Fruit fly (Drosophila melanogaster) whole organism, larva: ENCODE measurements around the gene CG10375.
A peak's percentile ranks its signal among the peaks of the same experiment; 100 is the strongest.

Experiments
- noc ChIP-seq: fragments of 200-800 bp; sonication (Bioruptor generic); optimal IDR thresholded peaks from 3 replicates; lab custom pipeline; 2019; ENCODE audit warnings: missing biosample characterization, mild to moderate bottlenecking, missing genetic modification characterization, moderate library complexity

CG10375 gene

DNA sequence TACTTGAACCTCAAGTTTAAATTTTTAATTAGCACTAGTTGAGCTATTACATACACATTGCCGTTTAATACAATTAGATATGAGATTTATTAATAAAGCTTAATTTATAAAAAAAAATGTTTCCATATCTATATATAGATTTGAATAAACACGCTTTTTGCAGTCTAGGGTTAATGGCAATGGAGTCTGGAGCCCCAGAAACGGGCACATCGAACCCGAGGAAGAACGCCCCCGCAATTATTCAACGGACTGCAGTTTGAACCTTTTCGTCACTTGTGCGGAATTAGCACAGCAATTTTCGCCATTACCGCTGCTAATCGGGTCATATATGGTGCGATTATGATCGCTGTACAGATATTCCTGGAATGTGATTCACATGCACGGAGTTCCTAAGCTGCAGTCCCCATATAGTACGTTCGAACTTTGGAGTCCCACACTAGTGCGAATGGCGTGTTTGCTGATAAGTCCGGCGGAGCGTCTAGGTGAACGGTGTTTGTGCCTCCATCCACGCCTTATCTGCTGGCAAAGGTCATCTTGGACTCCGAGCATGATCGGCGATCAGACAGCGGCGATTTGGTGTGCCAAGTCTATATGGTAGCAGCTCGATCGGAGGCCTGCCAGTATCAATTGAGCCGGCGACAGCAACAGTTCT, 3.8 kb upstream of the CG10375 start, which contains the start of gene Lsd-1:
Gene Lsd-1 (plus strand): TSS at position 236 of the 652 bp plus-strand sequence.
- TF ChIP-seq noc (tag; lab: Kevin White, UChicago): peak; percentile 31

dm6 chr3R:23772808-23773207, 5.3 kb downstream of the CG10375 start, which contains the start of gene tst:
tst (minus strand) TSS chr3R:23772859.
- TF ChIP-seq noc (tag; lab: Kevin White, UChicago): peak; percentile 90

- TF ChIP-seq noc (tag; lab: Kevin White, UChicago): peak; percentile 39
These were observed 6.3 kb downstream of the CG10375 start, which contains the start of gene CG10208 for dm6 chr3R:23773610-23774364. CG10208 (minus strand) TSS chr3R:23774127.

DNA sequence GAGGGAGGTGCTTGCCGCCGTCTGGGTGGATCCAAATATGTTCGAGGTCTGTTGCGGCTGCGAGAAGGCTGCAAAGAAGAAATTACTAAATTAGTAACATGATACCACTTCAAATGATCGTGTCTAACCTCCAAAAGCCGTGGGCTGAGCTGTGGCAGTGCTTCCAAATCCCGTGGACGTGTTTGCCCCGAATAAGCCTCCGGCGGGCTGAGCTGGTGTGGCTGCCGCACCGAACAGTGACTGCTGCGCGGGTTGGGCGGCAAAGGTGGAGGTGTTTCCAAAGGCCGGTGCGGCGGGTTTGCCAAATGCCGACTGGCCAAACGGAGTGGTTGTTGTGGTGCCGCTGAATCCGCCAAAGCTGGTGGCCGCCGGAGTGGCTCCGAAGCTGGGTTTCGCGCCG, 13.2 kb downstream of the CG10375 start:
- TF ChIP-seq noc (tag; lab: Kevin White, UChicago): no peak

dm6 chr3R:23781466-23781935, 14.0 kb downstream of the CG10375 start, which contains the start of the genes Nup98-96 and mbc:
Nup98-96 (minus strand) TSS chr3R:23781621.
mbc (plus strand) TSS chr3R:23781765.
- peak; percentile 80 for TF ChIP-seq noc (tag; lab: Kevin White, UChicago)

DNA sequence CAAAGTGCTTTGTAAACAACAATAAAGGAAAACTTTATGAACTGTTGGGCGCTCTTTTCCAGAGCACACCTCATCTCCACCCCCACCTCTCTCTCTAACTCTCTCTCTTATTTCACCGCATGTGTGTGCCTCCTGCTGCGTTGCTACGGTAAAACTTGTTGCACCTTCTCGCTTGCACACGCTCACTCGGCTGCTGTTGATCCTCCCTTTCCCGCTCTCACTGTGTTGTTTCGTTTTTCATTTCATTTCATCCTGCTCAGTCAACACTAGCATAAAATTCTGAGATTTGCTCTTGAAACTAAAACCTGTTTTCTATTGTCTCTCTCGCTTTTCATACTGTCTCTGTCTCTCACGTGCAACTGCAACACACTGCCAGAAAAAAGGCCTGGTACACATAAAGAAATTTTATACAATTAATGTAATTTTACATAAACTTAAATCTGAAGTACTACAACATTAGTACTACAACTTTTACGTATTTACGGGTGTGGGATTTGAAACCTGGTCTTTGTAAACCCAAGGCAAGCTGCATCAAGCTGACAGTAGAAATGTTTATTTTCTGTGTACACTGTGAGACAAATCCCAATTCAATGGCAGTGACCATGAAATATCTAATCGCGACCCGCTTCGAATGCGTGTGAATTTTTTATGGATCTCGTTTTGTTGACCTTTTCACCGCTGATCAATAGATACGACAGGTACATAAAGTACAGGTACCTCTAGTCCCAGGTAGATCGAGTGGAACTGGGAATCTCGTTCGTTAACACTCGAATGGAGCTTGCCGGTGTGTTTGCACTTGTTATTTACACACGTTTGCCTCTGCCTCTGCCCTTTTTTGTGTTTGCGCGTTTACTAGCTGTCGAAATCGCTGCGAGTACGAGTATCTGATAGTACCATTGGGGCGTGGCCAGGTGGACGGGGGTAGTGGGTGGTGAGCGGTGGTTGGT, 15.2 kb downstream of the CG10375 start:
- TF ChIP-seq noc (tag; lab: Kevin White, UChicago): no peak

DNA sequence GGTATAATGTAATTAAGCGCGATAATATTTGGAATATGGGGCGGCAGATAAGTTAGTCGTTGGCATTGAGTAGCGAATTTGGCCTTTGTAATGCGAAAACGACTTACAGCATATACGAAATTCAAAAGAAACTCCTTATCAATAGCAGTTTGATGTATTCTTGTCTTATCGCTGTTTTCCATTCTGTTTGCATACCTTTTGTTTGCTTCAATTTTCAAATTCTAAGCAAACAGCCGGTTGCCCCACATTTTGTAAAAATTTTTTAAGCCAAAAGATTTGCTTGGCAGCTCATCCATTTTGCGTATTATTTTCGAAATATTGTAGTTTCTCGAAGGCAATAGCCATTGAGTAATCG, 15.9 kb downstream of the CG10375 start:
- no peak for TF ChIP-seq noc (tag; lab: Kevin White, UChicago)

- TF ChIP-seq noc (tag; lab: Kevin White, UChicago): no peak
These were observed 16.4 kb downstream of the CG10375 start for dm6 chr3R:23783961-23784360.

- TF ChIP-seq noc (tag; lab: Kevin White, UChicago): no peak
These were observed 17.6 kb downstream of the CG10375 start for dm6 chr3R:23784925-23785680.

DNA sequence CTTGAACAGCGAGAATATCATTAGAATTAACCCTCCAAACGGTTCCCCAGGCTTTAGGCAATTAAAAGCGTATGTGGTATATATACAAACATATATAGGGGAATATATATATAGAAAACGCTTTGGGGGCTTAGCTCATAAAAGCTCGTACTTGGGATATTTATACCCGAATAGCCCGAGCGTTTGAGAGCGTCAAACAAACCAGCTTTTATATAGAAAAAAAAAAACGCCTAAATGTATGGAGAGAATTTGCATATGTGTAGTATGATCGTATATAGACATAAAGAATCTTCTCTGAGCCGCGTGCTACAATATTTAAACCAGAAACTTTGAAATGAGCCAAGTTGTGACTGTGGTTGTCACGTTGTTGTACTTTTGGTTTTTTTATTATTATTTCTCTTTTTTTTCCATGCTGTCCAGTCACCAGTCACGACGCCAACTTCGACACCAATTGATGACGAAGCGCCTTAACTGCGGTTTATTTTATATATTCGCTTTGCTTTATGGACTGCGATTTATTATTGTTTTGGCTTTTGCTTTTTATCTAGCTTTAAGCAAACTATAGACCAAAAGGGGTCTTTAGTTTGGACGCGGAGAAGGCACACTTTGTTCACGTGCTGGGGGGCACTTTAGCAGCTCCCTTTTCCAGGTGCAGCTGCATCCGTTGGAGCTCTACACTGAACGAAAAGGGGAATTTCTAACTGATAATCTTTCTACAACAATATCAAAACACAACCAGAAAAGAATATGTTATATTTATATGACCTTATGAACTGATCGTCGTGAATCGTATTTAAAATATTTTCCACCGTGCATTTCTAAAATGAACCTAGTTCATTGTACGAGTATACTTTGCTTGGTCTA, 19.5 kb downstream of the CG10375 start:
- no peak for TF ChIP-seq noc (tag; lab: Kevin White, UChicago)

dm6 chr3R:23787632-23787960, 20.1 kb downstream of the CG10375 start:
- TF ChIP-seq noc (tag; lab: Kevin White, UChicago): no peak

dm6 chr3R:23788406-23789021, 21.0 kb downstream of the CG10375 start:
- peak; percentile 48 for TF ChIP-seq noc (tag; lab: Kevin White, UChicago)

DNA sequence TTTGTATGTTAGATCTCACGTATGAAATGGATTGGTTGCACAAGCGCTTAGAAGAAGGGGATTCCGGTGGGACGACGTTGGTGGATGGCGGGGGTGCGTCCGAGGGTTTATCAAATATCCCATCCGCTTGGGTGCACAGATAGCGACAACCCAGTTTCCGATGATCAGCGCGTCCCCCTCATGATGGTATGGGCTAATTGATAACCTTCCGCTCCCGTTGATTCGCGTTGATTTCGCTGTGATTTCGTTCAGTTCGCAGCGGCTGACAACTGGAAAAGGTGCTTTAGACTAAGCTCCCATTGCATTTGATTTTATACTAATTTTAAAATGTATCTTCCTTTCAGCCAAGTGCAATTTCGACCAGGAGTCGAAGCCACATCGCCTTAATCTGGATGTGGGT, 22.1 kb downstream of the CG10375 start:
- no peak for TF ChIP-seq noc (tag; lab: Kevin White, UChicago)
